Worm (Caenorhabditis elegans): Measurements from ENCODE around the gene B0244.15.

Gene B0244.15

DNA sequence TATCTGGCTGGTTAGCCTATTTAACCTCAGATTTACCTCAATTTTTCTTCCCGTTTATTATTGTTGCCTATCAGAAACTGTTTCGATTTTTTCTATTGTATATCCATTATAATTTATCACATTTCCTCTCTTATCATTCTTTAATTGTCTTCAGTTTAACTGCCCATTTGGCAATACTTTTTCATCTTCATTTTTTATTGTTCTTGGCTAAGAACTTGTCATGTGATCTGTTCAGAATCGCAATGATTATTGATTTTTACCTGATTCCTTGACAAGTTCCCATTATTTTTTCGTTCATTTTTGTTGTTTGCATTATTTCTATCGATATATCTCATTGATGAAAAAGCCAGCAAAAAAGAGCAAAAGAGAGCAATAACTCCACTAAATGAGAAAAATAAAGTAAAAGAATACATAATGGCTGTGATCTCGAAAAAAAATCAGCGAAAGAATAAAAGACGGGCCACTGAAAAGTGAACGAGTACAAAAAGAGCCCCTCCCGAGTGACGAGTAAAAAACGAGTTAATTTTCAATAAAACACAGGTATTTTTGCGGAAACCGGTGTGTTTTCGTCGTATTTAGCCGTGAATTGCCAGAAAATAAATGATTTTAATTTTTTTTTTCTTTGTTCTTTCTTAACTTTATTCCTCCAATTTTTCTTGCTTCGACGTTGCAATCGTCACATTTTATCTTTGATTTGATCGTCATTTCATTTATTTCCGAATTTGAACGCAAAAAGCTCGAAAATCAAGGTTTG lies 28.8 kb upstream of the B0244.15 start, which contains the start of gene arf-1 (continued):
- TF ChIP-seq lsy-2 (tag; optimal IDR thresholded peaks at IDR 0.05) (no peak), ZK337.2 (GFP tag; IDR thresholded peaks at IDR 0.05) (no peak), sdz-12 (GFP tag; optimal IDR thresholded peaks at IDR 0.05) (no peak), dpl-1 (GFP tag; optimal IDR thresholded peaks at IDR 0.05) (no peak), daf-16 (GFP tag; optimal IDR thresholded peaks at IDR 0.05) (no peak), daf-16 (tag; optimal IDR thresholded peaks at IDR 0.05) (no peak), ztf-7 (tag; optimal IDR thresholded peaks at IDR 0.05) (no peak), lin-29 (GFP tag; IDR thresholded peaks at IDR 0.05) (no peak), spr-1 (tag; optimal IDR thresholded peaks at IDR 0.05) (no peak), madf-5 (GFP tag; IDR thresholded peaks at IDR 0.05) (no peak), fkh-10 (GFP tag; optimal IDR thresholded peaks at IDR 0.05) (no peak), dve-1 (tag; optimal IDR thresholded peaks at IDR 0.05; ENCODE audit: insufficient read depth) (peak; percentile 21), nhr-48 (tag; optimal IDR thresholded peaks at IDR 0.05) (no peak), hlh-11 (tag; optimal IDR thresholded peaks at IDR 0.05) (no peak), daf-12 (tag; optimal IDR thresholded peaks at IDR 0.05) (no peak), ama-1 (optimal IDR thresholded peaks at IDR 0.05) (no peak), lin-38 (GFP tag; IDR thresholded peaks at IDR 0.05) (peak; percentile 23; the same call in 1 of the 2 replicates), mes-2 (tag; optimal IDR thresholded peaks at IDR 0.05; ENCODE audit: poor library complexity, severe bottlenecking) (no peak), hlh-30 (tag; optimal IDR thresholded peaks at IDR 0.05; ENCODE audit: insufficient read depth) (peak; percentile 51), aly-2 (tag; optimal IDR thresholded peaks at IDR 0.05) (no peak)

ce11 chrIII:5714984-5715454 lies 28.2 kb upstream of the B0244.15 start:
- TF ChIP-seq madf-5 (GFP tag; IDR thresholded peaks at IDR 0.05) (0 out of 4 replicates have a peak, but pooled peaks of 1 of the 2 experiments have one; percentile 53), F44E2.7 (GFP tag; IDR thresholded peaks at IDR 0.05) (no peak), F49E8.2 (tag; optimal IDR thresholded peaks at IDR 0.05; ENCODE audit: borderline replicate concordance) (no peak), Y105C5A.15 (GFP tag; IDR thresholded peaks at IDR 0.05) (no peak), lin-1 (GFP tag; IDR thresholded peaks at IDR 0.05) (0 out of 2 replicates have a peak, but pooled peaks have one; percentile 6), arid-1 (GFP tag; conservative IDR thresholded peaks at IDR 0.05) (no peak), lin-13 (GFP tag; optimal IDR thresholded peaks at IDR 0.05) (no peak), zfp-3 (GFP tag; conservative IDR thresholded peaks at IDR 0.05) (peak; percentile 35; the same call in 1 of the 2 replicates), zip-2 (tag; optimal IDR thresholded peaks at IDR 0.05) (no peak), ceh-82 (tag; optimal IDR thresholded peaks at IDR 0.05) (no peak), hlh-30 (tag; optimal IDR thresholded peaks at IDR 0.05; ENCODE audit: insufficient read depth) (peak; percentile 74), aha-1 (tag) (peak; percentile 55), dmd-9 (GFP tag; IDR thresholded peaks at IDR 0.05) (no peak), F10B5.3 (tag; optimal IDR thresholded peaks at IDR 0.05) (no peak), mes-2 (tag; optimal IDR thresholded peaks at IDR 0.05; ENCODE audit: poor library complexity, severe bottlenecking) (peak; percentile 50), daf-16 (GFP tag; optimal IDR thresholded peaks at IDR 0.05) (no peak), daf-16 (tag; optimal IDR thresholded peaks at IDR 0.05) (peak; percentile 8), tag-97 (GFP tag; IDR thresholded peaks at IDR 0.05) (0 out of 2 replicates have a peak, but pooled peaks have one; percentile 25), hif-1 (tag; optimal IDR thresholded peaks at IDR 0.05) (no peak), nhr-48 (tag; optimal IDR thresholded peaks at IDR 0.05) (peak; percentile 55), Y75B8A.6 (GFP tag; IDR thresholded peaks at IDR 0.05) (0 out of 2 replicates have a peak, but pooled peaks have one; percentile 24), T20F7.1 (GFP tag; optimal IDR thresholded peaks at IDR 0.05) (peak; percentile 64), pqm-1 (tag; optimal IDR thresholded peaks at IDR 0.05) (peak; percentile 16), attf-4 (tag; optimal IDR thresholded peaks at IDR 0.05) (no peak), lir-3 (tag; optimal IDR thresholded peaks at IDR 0.05) (no peak), ama-1 (optimal IDR thresholded peaks at IDR 0.05) (peak; percentile 33), F26F4.8 (GFP tag; conservative IDR thresholded peaks at IDR 0.05) (no peak), egl-43 (GFP tag; IDR thresholded peaks at IDR 0.05) (no peak), unc-62 (GFP tag; optimal IDR thresholded peaks at IDR 0.05 in 1 of 2) (peak in 1 of 2 experiments; percentile 76), unc-62 (tag; optimal IDR thresholded peaks at IDR 0.05) (no peak), D1046.2 (GFP tag; IDR thresholded peaks at IDR 0.05) (no peak), tra-1 (GFP tag; IDR thresholded peaks at IDR 0.05) (no peak)

Data from whole organism, L4 larva.